Fruit fly (Drosophila melanogaster): ENCODE data around the gene Yod1.

The Yod1 gene

dm6 chr3L:5154917-5155613 lies 21.4 kb downstream of the Yod1 start (continued):
- TF ChIP-seq CG4424 (GFP tag; optimal IDR thresholded peaks at IDR 0.05) (peak; percentile 65), gfzf (GFP tag; optimal IDR thresholded peaks at IDR 0.05) (no peak), CG10959 (GFP tag; IDR thresholded peaks at IDR 0.05) (peak; percentile 51), CG3838 (GFP tag; optimal IDR thresholded peaks at IDR 0.05) (peak; percentile 38), org-1 (GFP tag; optimal IDR thresholded peaks at IDR 0.05) (peak; percentile 70), Ravus (GFP tag; IDR thresholded peaks at IDR 0.05) (peak; percentile 45), Hsf (GFP tag; optimal IDR thresholded peaks at IDR 0.05) (peak; percentile 71), ewg (GFP tag; optimal IDR thresholded peaks at IDR 0.05) (peak; percentile 42), Blimp-1 (GFP tag; optimal IDR thresholded peaks at IDR 0.05) (peak; percentile 74), CG6683 (GFP tag; optimal IDR thresholded peaks at IDR 0.05) (peak; percentile 76), B-H2 (GFP tag; optimal IDR thresholded peaks at IDR 0.05) (peak; percentile 69), kni (GFP tag; optimal IDR thresholded peaks at IDR 0.05) (no peak), ci (GFP tag; IDR thresholded peaks at IDR 0.05) (no peak), ara (GFP tag; IDR thresholded peaks at IDR 0.05) (peak; percentile 69), CG2678 (tag; optimal IDR thresholded peaks at IDR 0.05) (peak; percentile 85), kay (GFP tag; optimal IDR thresholded peaks at IDR 0.05) (peak; percentile 50), pho (GFP tag; optimal IDR thresholded peaks at IDR 0.05) (peak; percentile 83), CG11247 (GFP tag; IDR thresholded peaks at IDR 0.05) (peak; percentile 77), CG32767 (GFP tag; IDR thresholded peaks at IDR 0.05) (peak; percentile 81), CG10267 (tag; optimal IDR thresholded peaks at IDR 0.05) (peak; percentile 55), Side (GFP tag; optimal IDR thresholded peaks at IDR 0.05) (peak; percentile 77), ham (GFP tag; IDR thresholded peaks at IDR 0.05) (peak; percentile 67; the same call in 1 of the 2 replicates), CG12942 (GFP tag; optimal IDR thresholded peaks at IDR 0.05) (peak; percentile 26), vfl (GFP tag; optimal IDR thresholded peaks at IDR 0.05) (peak; percentile 44), B-H1 (GFP tag; IDR thresholded peaks at IDR 0.05) (peak; percentile 60), HmgD (GFP tag; optimal IDR thresholded peaks at IDR 0.05) (no peak), Neu2 (GFP tag; optimal IDR thresholded peaks at IDR 0.05; ENCODE audit: borderline replicate concordance) (no peak), CG2116 (GFP tag; optimal IDR thresholded peaks at IDR 0.05) (peak; percentile 5), yki (optimal IDR thresholded peaks at IDR 0.05) (no peak), Hmx (GFP tag; optimal IDR thresholded peaks at IDR 0.05) (no peak), Rfx (GFP tag; IDR thresholded peaks at IDR 0.05) (peak; percentile 85), Sry-δ (GFP tag; optimal IDR thresholded peaks at IDR 0.05) (peak; percentile 34), CG17328 (GFP tag; IDR thresholded peaks at IDR 0.05) (peak; percentile 78), Dref (GFP tag; IDR thresholded peaks at IDR 0.05) (no peak), Sin3A (optimal IDR thresholded peaks at IDR 0.05) (no peak), Myb (GFP tag; optimal IDR thresholded peaks at IDR 0.05) (peak; percentile 57), exex (tag; optimal IDR thresholded peaks at IDR 0.05) (peak; percentile 52), CG15269 (tag; optimal IDR thresholded peaks at IDR 0.05) (peak; percentile 79), Ssrp (tag; optimal IDR thresholded peaks at IDR 0.05) (peak; percentile 58), insv (GFP tag; optimal IDR thresholded peaks at IDR 0.05) (peak in 1 of 2 experiments; percentile 3), CG9437 (GFP tag; optimal IDR thresholded peaks at IDR 0.05) (peak; percentile 20), CG31388 (GFP tag; optimal IDR thresholded peaks at IDR 0.05) (peak; percentile 25), lmd (GFP tag; IDR thresholded peaks at IDR 0.05) (no peak; the same call in 1 of the 2 replicates), chif (GFP tag; optimal IDR thresholded peaks at IDR 0.05) (peak; percentile 55 to 69), mld (GFP tag; IDR thresholded peaks at IDR 0.05; ENCODE audit: partially characterized antibody) (no peak), Dfd (GFP tag; optimal IDR thresholded peaks at IDR 0.05) (no peak), CG31441 (GFP tag; IDR thresholded peaks at IDR 0.05) (no peak; the same call in none of the 2 replicates), gce (GFP tag; IDR thresholded peaks at IDR 0.05) (peak; percentile 70), CG33557 (GFP tag; optimal IDR thresholded peaks at IDR 0.05) (no peak), CG31365 (tag; optimal IDR thresholded peaks at IDR 0.05) (peak; percentile 46), CG13123 (GFP tag; optimal IDR thresholded peaks at IDR 0.05) (no peak)

Data from whole organism, embryonic.